Worm (Caenorhabditis elegans) whole organism, late embryonic: ENCODE results near the gene pfn-3.

Experiments
- ahr-1 ChIP-seq: sonication (generic microtip); optimal IDR thresholded peaks from 2 replicates; lab custom pipeline; 2016; ENCODE audit warnings: missing genetic modification characterization, missing compliant biosample characterization
- ama-1 ChIP-seq: fragments of 150-350 bp; optimal IDR thresholded peaks from 2 replicates; lab custom pipeline; 2014
- ceh-18 ChIP-seq: sonication (generic microtip); optimal IDR thresholded peaks from 2 replicates; lab custom pipeline; 2016; ENCODE audit warnings: missing genetic modification characterization, missing compliant biosample characterization
- ceh-24 ChIP-seq: sonication (generic microtip); optimal IDR thresholded peaks from 2 replicates; lab custom pipeline; 2016; ENCODE audit warnings: mild to moderate bottlenecking, missing genetic modification characterization, missing compliant biosample characterization
- dmd-4 ChIP-seq: sonication (generic microtip); optimal IDR thresholded peaks from 2 replicates; lab custom pipeline; 2016; ENCODE audit warnings: borderline replicate concordance, missing genetic modification characterization, missing compliant biosample characterization
- elt-2 ChIP-seq: sonication (generic microtip); optimal IDR thresholded peaks from 2 replicates; lab custom pipeline; 2016; ENCODE audit warnings: missing genetic modification reagents, missing genetic modification characterization, missing compliant biosample characterization
- ets-4 ChIP-seq: sonication (generic microtip); optimal IDR thresholded peaks from 2 replicates; lab custom pipeline; 2016; ENCODE audit warnings: missing genetic modification characterization, missing compliant biosample characterization
- fkh-6 ChIP-seq: sonication (generic microtip); optimal IDR thresholded peaks from 2 replicates; lab custom pipeline; 2016; ENCODE audit warnings: missing genetic modification characterization, missing compliant biosample characterization
- hlh-13 ChIP-seq: fragments of 200-800 bp; sonication (Bioruptor generic); optimal IDR thresholded peaks from 2 replicates; lab custom pipeline; 2018; ENCODE audit warnings: mild to moderate bottlenecking, missing genetic modification characterization, missing compliant biosample characterization
- hlh-30 ChIP-seq: sonication (generic microtip); optimal IDR thresholded peaks from 2 replicates; lab custom pipeline; 2017; ENCODE audit warnings: antibody characterized with exemption, missing genetic modification characterization, missing compliant biosample characterization; ENCODE audit not compliant: insufficient read depth
- hlh-8 ChIP-seq: sonication (generic microtip); optimal IDR thresholded peaks from 2 replicates; lab custom pipeline; 2016; ENCODE audit warnings: missing genotype, missing genetic modification characterization, missing compliant biosample characterization
- nhr-232 ChIP-seq: sonication (generic microtip); optimal IDR thresholded peaks from 2 replicates; lab custom pipeline; 2016; ENCODE audit warnings: missing genetic modification characterization, missing compliant biosample characterization
- pha-4 ChIP-seq: fragments of 150-350 bp; optimal IDR thresholded peaks from 2 replicates; lab custom pipeline; 2018; ENCODE audit warnings: missing biosample characterization, missing genetic modification reagents, missing genetic modification characterization
- sdc-2 ChIP-seq: sonication (generic microtip); optimal IDR thresholded peaks from 2 replicates; lab custom pipeline; 2016; ENCODE audit warnings: missing genotype, missing genetic modification characterization, missing compliant biosample characterization

DNA sequence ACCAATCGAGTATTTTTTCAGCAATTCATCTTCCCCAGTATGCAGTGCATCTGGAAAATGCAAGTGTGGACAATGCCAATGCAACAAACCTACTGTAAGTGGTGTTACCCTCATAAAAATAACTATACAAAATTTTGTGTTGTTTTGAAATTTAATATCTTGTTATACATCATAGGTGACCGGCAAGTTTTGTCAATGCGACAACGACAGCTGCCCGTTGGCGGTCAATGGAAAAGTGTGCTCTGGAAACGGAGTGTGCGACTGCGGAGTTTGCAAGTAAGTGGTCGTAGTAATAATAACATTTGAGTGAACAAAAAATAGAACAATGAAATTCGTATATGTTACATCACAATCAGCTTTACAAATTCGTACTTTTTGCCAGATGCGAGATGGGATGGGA, 34.8 kb upstream of the pfn-3 start:
- TF ChIP-seq ama-1 (lab: Kevin White, UChicago) (no peak), dmd-4 (tag; lab: Kevin White, UChicago) (no peak), ceh-18 (tag; lab: Kevin White, UChicago) (no peak), hlh-8 (tag; lab: Kevin White, UChicago) (no peak), pha-4 (tag; lab: Kevin White, UChicago) (no peak), ahr-1 (tag; lab: Kevin White, UChicago) (no peak), ets-4 (tag; lab: Kevin White, UChicago) (no peak), elt-2 (tag; lab: Kevin White, UChicago) (no peak), ceh-24 (tag; lab: Kevin White, UChicago) (no peak), hlh-13 (GFP tag; lab: Kevin White, UChicago) (no peak), hlh-30 (tag; lab: Kevin White, UChicago) (no peak), fkh-6 (tag; lab: Kevin White, UChicago) (no peak), sdc-2 (no peak), nhr-232 (tag; lab: Kevin White, UChicago) (no peak)
